Fruit fly (Drosophila melanogaster) whole organism, wandering third instar larva: ENCODE data around the gene Ugt302K1.

Experiments
- CG32264 ChIP-seq: fragments of 200-800 bp; sonication (Bioruptor generic); optimal IDR thresholded peaks from 2 replicates; lab custom pipeline; 2016; ENCODE audit warnings: missing biosample characterization, missing genetic modification characterization
- CG9705 ChIP-seq: fragments of 200-800 bp; sonication (Bioruptor generic); optimal IDR thresholded peaks from 2 replicates; lab custom pipeline; 2018; ENCODE audit warnings: missing biosample characterization, mild to moderate bottlenecking, missing genetic modification characterization
- CrebA ChIP-seq: fragments of 200-800 bp; sonication (Bioruptor generic); optimal IDR thresholded peaks from 2 replicates; lab custom pipeline; 2016; ENCODE audit warnings: missing biosample characterization, mild to moderate bottlenecking, missing genetic modification characterization, borderline replicate concordance
- Dif ChIP-seq: fragments of 200-275, 200-300 bp; sonication (Bioruptor generic); optimal IDR thresholded peaks from 2 replicates; lab custom pipeline; 2018; ENCODE audit warnings: missing biosample characterization, missing genetic modification characterization; ENCODE audit not compliant: partially characterized antibody
- GATAd ChIP-seq: sonication (Bioruptor generic); optimal IDR thresholded peaks from 2 replicates; lab custom pipeline; 2016; ENCODE audit warnings: missing biosample characterization, missing genetic modification characterization
- HLH106 ChIP-seq: fragments of 200-800 bp; optimal IDR thresholded peaks from 3 replicates; lab custom pipeline; 2019; ENCODE audit warnings: missing biosample characterization, mild to moderate bottlenecking, missing genetic modification characterization, moderate library complexity
- Hnf4 ChIP-seq: fragments of 200-800 bp; sonication (Bioruptor generic); optimal IDR thresholded peaks from 2 replicates; lab custom pipeline; 2016; ENCODE audit warnings: missing biosample characterization, mild to moderate bottlenecking, missing genetic modification characterization
- Hr78 ChIP-seq: fragments of >200 bp; optimal IDR thresholded peaks from 2 replicates; lab custom pipeline; 2017; ENCODE audit warnings: missing biosample characterization, missing genetic modification characterization
- Hr83 ChIP-seq: fragments of 200-300 bp; sonication (Bioruptor generic); optimal IDR thresholded peaks from 2 replicates; lab custom pipeline; 2016; ENCODE audit warnings: missing biosample characterization, mild to moderate bottlenecking, missing genetic modification characterization, moderate library complexity; ENCODE audit not compliant: poor library complexity, severe bottlenecking
- Jra ChIP-seq: sonication (Bioruptor generic); optimal IDR thresholded peaks from 2 replicates; lab custom pipeline; 2016; ENCODE audit warnings: missing biosample characterization, missing genetic modification characterization
- N ChIP-seq: fragments of >200 bp; optimal IDR thresholded peaks from 2 replicates; lab custom pipeline; 2018; ENCODE audit warnings: missing biosample characterization, missing external identifiers, missing genetic modification characterization
- OdsH ChIP-seq: fragments of 200-800 bp; sonication (Bioruptor generic); optimal IDR thresholded peaks from 2 replicates; lab custom pipeline; 2016; ENCODE audit warnings: missing biosample characterization, mild to moderate bottlenecking, missing genetic modification characterization
- Rel ChIP-seq, 2 experiments: fragments of 200-800 bp; sonication (Bioruptor generic) in 1 of 2; optimal IDR thresholded peaks; 2 replicates in 1 of 2; 3 replicates in 1 of 2; lab custom pipeline; 2016 to 2019; ENCODE audit warnings: mild to moderate bottlenecking in 2 of 2, missing biosample characterization in 2 of 2, missing genetic modification characterization in 2 of 2, moderate library complexity in 1 of 2
- Sp1 ChIP-seq: fragments of 200-800 bp; sonication (Bioruptor generic); optimal IDR thresholded peaks from 3 replicates; lab custom pipeline; 2019; ENCODE audit warnings: missing biosample characterization, mild to moderate bottlenecking, missing genetic modification characterization, moderate library complexity
- Vsx2 ChIP-seq: fragments of 200-300, 225-300 bp; sonication (Bioruptor generic); optimal IDR thresholded peaks from 2 replicates; lab custom pipeline; 2018; ENCODE audit warnings: missing biosample characterization, missing genetic modification characterization; ENCODE audit not compliant: partially characterized antibody
- br ChIP-seq: fragments of 200-800 bp; sonication (Bioruptor generic); optimal IDR thresholded peaks from 2 replicates; lab custom pipeline; 2016; ENCODE audit warnings: missing biosample characterization, missing genetic modification characterization
- brk ChIP-seq: fragments of 200-800 bp; sonication (Bioruptor generic); optimal IDR thresholded peaks from 2 replicates; lab custom pipeline; 2016; ENCODE audit warnings: missing biosample characterization, mild to moderate bottlenecking, missing genetic modification characterization
- dl ChIP-seq, 2 experiments: fragments of 175-275, 200-275 bp in 1 of 2; fragments of 200-275 bp in 1 of 2; sonication (Bioruptor generic); optimal IDR thresholded peaks; lab custom pipeline; 2018; ENCODE audit warnings: mild to moderate bottlenecking in 2 of 2, missing biosample characterization in 2 of 2, missing genetic modification characterization in 2 of 2, moderate library complexity in 2 of 2; ENCODE audit not compliant: partially characterized antibody in 2 of 2, insufficient read depth in 1 of 2
- dmrt93B ChIP-seq: fragments of 200-800 bp; sonication (Bioruptor generic); optimal IDR thresholded peaks from 2 replicates; lab custom pipeline; 2018; ENCODE audit warnings: missing biosample characterization, mild to moderate bottlenecking, missing genetic modification characterization
- fru ChIP-seq: fragments of 200-800 bp; sonication (Bioruptor generic); optimal IDR thresholded peaks from 3 replicates; lab custom pipeline; 2016; ENCODE audit warnings: missing biosample characterization, mild to moderate bottlenecking, missing genetic modification characterization
- h ChIP-seq: fragments of 200-800 bp; sonication (Bioruptor generic); optimal IDR thresholded peaks from 3 replicates; lab custom pipeline; 2016; ENCODE audit warnings: missing biosample characterization, mild to moderate bottlenecking, missing genetic modification characterization
- jim ChIP-seq: fragments of 175-275, 200-325 bp; sonication (Bioruptor generic); optimal IDR thresholded peaks from 2 replicates; lab custom pipeline; 2016; ENCODE audit warnings: missing biosample characterization, mild to moderate bottlenecking, missing genetic modification characterization
- lola ChIP-seq: fragments of >200 bp; optimal IDR thresholded peaks from 2 replicates; lab custom pipeline; 2017; ENCODE audit warnings: missing biosample characterization, missing genetic modification characterization
- pan ChIP-seq: fragments of >200 bp; optimal IDR thresholded peaks from 2 replicates; lab custom pipeline; 2017
- psq ChIP-seq: fragments of 200-800 bp; sonication (Bioruptor generic); optimal IDR thresholded peaks from 3 replicates; lab custom pipeline; 2017; ENCODE audit warnings: missing biosample characterization, mild to moderate bottlenecking, missing genetic modification characterization, moderate library complexity
- rgr ChIP-seq: fragments of 200-800 bp; sonication (Bioruptor generic); optimal IDR thresholded peaks from 3 replicates; lab custom pipeline; 2016; ENCODE audit warnings: missing biosample characterization, mild to moderate bottlenecking, missing genetic modification characterization
- sage ChIP-seq: fragments of 200-800 bp; sonication (Bioruptor generic); optimal IDR thresholded peaks from 2 replicates; lab custom pipeline; 2016; ENCODE audit warnings: missing biosample characterization, mild to moderate bottlenecking, missing genetic modification characterization
- sv ChIP-seq: fragments of 200-800 bp; sonication (Bioruptor generic); optimal IDR thresholded peaks from 3 replicates; lab custom pipeline; 2016; ENCODE audit warnings: missing biosample characterization, missing genetic modification characterization
- tai ChIP-seq: sonication (Bioruptor generic); optimal IDR thresholded peaks from 2 replicates; lab custom pipeline; 2016; ENCODE audit warnings: missing biosample characterization, missing genetic modification characterization
- usp ChIP-seq: fragments of >200 bp; optimal IDR thresholded peaks from 2 replicates; lab custom pipeline; 2017; ENCODE audit warnings: missing biosample characterization, missing genetic modification characterization
- woc ChIP-seq: sonication (Bioruptor generic); optimal IDR thresholded peaks from 2 replicates; lab custom pipeline; 2016; ENCODE audit warnings: missing biosample characterization, mild to moderate bottlenecking, missing genetic modification characterization

Ugt302K1 gene

dm6 chr3R:11154576-11155113, 996 bp upstream of the Ugt302K1 start, which contains the start of gene Ugt302E1:
Gene Ugt302E1, plus strand, starts transcription at chr3R:11154626.
- no peak for TF ChIP-seq CrebA (GFP tag; lab: Kevin White, UChicago)
- no peak for TF ChIP-seq GATAd (GFP tag; lab: Kevin White, UChicago)
- no peak for TF ChIP-seq jim (GFP tag; lab: Kevin White, UChicago)
- no peak for TF ChIP-seq sage (GFP tag; lab: Kevin White, UChicago)
- no peak for TF ChIP-seq h
- TF ChIP-seq Jra (GFP tag; lab: Kevin White, UChicago), result no peak
- no peak for TF ChIP-seq Hnf4 (GFP tag; lab: Kevin White, UChicago)
- no peak for TF ChIP-seq br (GFP tag; lab: Kevin White, UChicago)
- no peak for TF ChIP-seq fru (GFP tag; lab: Kevin White, UChicago)
- TF ChIP-seq Vsx2 (GFP tag; lab: Kevin White, UChicago), result no peak
- TF ChIP-seq CG32264 (GFP tag; lab: Kevin White, UChicago), result no peak
- TF ChIP-seq brk (GFP tag; lab: Kevin White, UChicago), result no peak
- no peak for TF ChIP-seq sv (GFP tag; lab: Kevin White, UChicago)
- no peak for TF ChIP-seq HLH106 (tag; lab: Kevin White, UChicago)
- TF ChIP-seq OdsH (GFP tag; lab: Kevin White, UChicago), result no peak
- TF ChIP-seq dmrt93B (GFP tag; lab: Kevin White, UChicago), result no peak
- no peak for TF ChIP-seq pan (lab: Kevin White, UChicago)
- no peak for TF ChIP-seq Sp1 (GFP tag; lab: Kevin White, UChicago)
- no peak for TF ChIP-seq Hr83 (GFP tag; lab: Kevin White, UChicago)
- no peak for TF ChIP-seq lola
- TF ChIP-seq, all 38 proteins: peak for 0

dm6 chr3R:11145135-11145534, 8.5 kb downstream of the Ugt302K1 start, which contains the start of gene CheA86a:
Gene CheA86a, minus strand, starts transcription at chr3R:11145235.
- TF ChIP-seq Rel (GFP tag; optimal IDR thresholded peaks at IDR 0.05; lab: Kevin White, UChicago) (no peak), Rel (tag; optimal IDR thresholded peaks at IDR 0.05; lab: Kevin White, UChicago) (no peak), usp (GFP tag; lab: Kevin White, UChicago) (no peak)

- no peak for TF ChIP-seq Dif (GFP tag; lab: Kevin White, UChicago)
- TF ChIP-seq pan (lab: Kevin White, UChicago), result no peak
- TF ChIP-seq, all 38 proteins: peak for 0
These were observed 16.8 kb downstream of the Ugt302K1 start, which contains the start of gene mAcon2 for dm6 chr3R:11136877-11137276. Gene mAcon2, plus strand, starts transcription at chr3R:11137177.

dm6 chr3R:11128116-11128626, 25.5 kb downstream of the Ugt302K1 start, which contains the start of gene Ugt35C1:
Gene Ugt35C1, minus strand, starts transcription at chr3R:11128328.
- TF ChIP-seq CG9705 (GFP tag; lab: Kevin White, UChicago), result no peak
- no peak for TF ChIP-seq Hr78 (GFP tag; lab: Kevin White, UChicago)
- no peak for TF ChIP-seq dmrt93B (GFP tag; lab: Kevin White, UChicago)
- TF ChIP-seq Rel (GFP tag; optimal IDR thresholded peaks at IDR 0.05; lab: Kevin White, UChicago), result no peak
- TF ChIP-seq Rel (tag; optimal IDR thresholded peaks at IDR 0.05; lab: Kevin White, UChicago), result no peak
- no peak for TF ChIP-seq sv (GFP tag; lab: Kevin White, UChicago)
- no peak for TF ChIP-seq dl (GFP tag; optimal IDR thresholded peaks at IDR 0.05; lab: Kevin White, UChicago; ENCODE audit: insufficient read depth in 1 of 2, partially characterized antibody in 2 of 2)
- TF ChIP-seq Sp1 (GFP tag; lab: Kevin White, UChicago), result no peak
- no peak for TF ChIP-seq N
- TF ChIP-seq woc, result no peak
- TF ChIP-seq br (GFP tag; lab: Kevin White, UChicago), result no peak
- no peak for TF ChIP-seq psq
- no peak for TF ChIP-seq Jra (GFP tag; lab: Kevin White, UChicago)
- TF ChIP-seq Vsx2 (GFP tag; lab: Kevin White, UChicago), result no peak
- no peak for TF ChIP-seq GATAd (GFP tag; lab: Kevin White, UChicago)
- TF ChIP-seq rgr, result no peak
- TF ChIP-seq tai, result no peak
